Worm (Caenorhabditis elegans) whole organism, L3 larva: ENCODE measurements around the gene set-5.

Experiments used
- R02D3.7 ChIP-seq: fragments of 150-350 bp; optimal IDR thresholded peaks from 2 replicates; lab custom pipeline; 2014; ENCODE audit warnings: missing biosample characterization, missing genetic modification characterization
- ZK546.5 ChIP-seq: sonication (generic microtip); optimal IDR thresholded peaks from 2 replicates; lab custom pipeline; 2017; ENCODE audit warnings: missing biosample characterization, missing genetic modification characterization
- aly-2 ChIP-seq: fragments of 150-350 bp; optimal IDR thresholded peaks from 2 replicates; lab custom pipeline; 2014; ENCODE audit warnings: missing biosample characterization, missing genetic modification characterization
- ama-1 ChIP-seq: fragments of 150-350 bp; optimal IDR thresholded peaks from 2 replicates; lab custom pipeline; 2018
- ceh-28 ChIP-seq: fragments of 150-350 bp; optimal IDR thresholded peaks from 2 replicates; lab custom pipeline; 2014; ENCODE audit warnings: missing biosample characterization, missing genetic modification reagents, missing genetic modification characterization
- ceh-82 ChIP-seq: fragments of 150-350 bp; optimal IDR thresholded peaks from 2 replicates; lab custom pipeline; 2014; ENCODE audit warnings: missing biosample characterization, missing genetic modification characterization
- ceh-9 ChIP-seq: sonication (generic microtip); optimal IDR thresholded peaks from 2 replicates; lab custom pipeline; 2018; ENCODE audit warnings: missing biosample characterization, missing genetic modification characterization
- daf-12 ChIP-seq: fragments of 150-350 bp; optimal IDR thresholded peaks from 2 replicates; lab custom pipeline; 2014; ENCODE audit warnings: missing biosample characterization, missing genetic modification reagents, missing genetic modification characterization
- egl-27 ChIP-seq: sonication (generic microtip); optimal IDR thresholded peaks from 4 replicates; lab custom pipeline; 2017; ENCODE audit warnings: missing biosample characterization, missing genetic modification reagents, missing genetic modification characterization
- egl-5 ChIP-seq: fragments of 150-350 bp; optimal IDR thresholded peaks from 2 replicates; lab custom pipeline; 2017; ENCODE audit warnings: missing biosample characterization, missing genetic modification reagents, missing genetic modification characterization, inconsistent platforms
- elt-1 ChIP-seq: fragments of 150-350 bp; optimal IDR thresholded peaks from 2 replicates; lab custom pipeline; 2014; ENCODE audit warnings: missing biosample characterization, missing genetic modification characterization
- elt-2 ChIP-seq: sonication (generic microtip); optimal IDR thresholded peaks from 2 replicates; lab custom pipeline; 2016; ENCODE audit warnings: missing genetic modification reagents, mild to moderate bottlenecking, missing genetic modification characterization, missing compliant biosample characterization
- elt-3 ChIP-seq, 3 experiments: fragments of 150-350 bp in 1 of 3; sonication (generic microtip) in 2 of 3; optimal IDR thresholded peaks; 2 replicates in 2 of 3; 4 replicates in 1 of 3; lab custom pipeline; 2014 to 2017; ENCODE audit warnings: missing biosample characterization in 3 of 3, missing genetic modification characterization in 3 of 3
- eor-1 ChIP-seq, 2 experiments: fragments of 150-350 bp; optimal IDR thresholded peaks; 2 replicates each; lab custom pipeline; 2014 to 2018; ENCODE audit warnings: missing biosample characterization in 2 of 2, missing genetic modification characterization in 2 of 2
- fkh-10 ChIP-seq: sonication (generic microtip); optimal IDR thresholded peaks from 2 replicates; lab custom pipeline; 2017; ENCODE audit warnings: missing biosample characterization, missing genetic modification reagents, missing genetic modification characterization
- fkh-2 ChIP-seq: fragments of 150-350 bp; optimal IDR thresholded peaks from 2 replicates; lab custom pipeline; 2014; ENCODE audit warnings: missing biosample characterization, missing genetic modification reagents, missing genetic modification characterization
- fos-1 ChIP-seq: fragments of 150-350 bp; optimal IDR thresholded peaks from 2 replicates; lab custom pipeline; 2014; ENCODE audit warnings: missing biosample characterization, missing genetic modification characterization
- hmg-11 ChIP-seq: sonication (generic microtip); optimal IDR thresholded peaks from 2 replicates; lab custom pipeline; 2016; ENCODE audit warnings: missing genetic modification characterization, missing compliant biosample characterization
- jun-1 ChIP-seq: fragments of 150-350 bp; optimal IDR thresholded peaks from 2 replicates; lab custom pipeline; 2014; ENCODE audit warnings: missing biosample characterization, missing genetic modification reagents, missing genetic modification characterization
- lin-15B ChIP-seq: fragments of 150-350 bp; optimal IDR thresholded peaks from 2 replicates; lab custom pipeline; 2014; ENCODE audit warnings: missing biosample characterization, missing genetic modification characterization
- lin-39 ChIP-seq: fragments of 150-350 bp; optimal IDR thresholded peaks from 2 replicates; lab custom pipeline; 2018; ENCODE audit warnings: missing biosample characterization, missing genetic modification reagents, missing genetic modification characterization
- lsy-12 ChIP-seq: sonication (generic microtip); optimal IDR thresholded peaks from 2 replicates; lab custom pipeline; 2016; ENCODE audit warnings: mild to moderate bottlenecking, missing genetic modification characterization, missing compliant biosample characterization
- mdl-1 ChIP-seq: fragments of 150-350 bp; optimal IDR thresholded peaks from 2 replicates; lab custom pipeline; 2014; ENCODE audit warnings: missing biosample characterization, missing genetic modification characterization
- mml-1 ChIP-seq: fragments of 150-350 bp; sonication (generic microtip); optimal IDR thresholded peaks from 3 replicates; lab custom pipeline; 2014; ENCODE audit warnings: missing biosample characterization, missing genetic modification characterization
- nfya-1 ChIP-seq: sonication (generic microtip); optimal IDR thresholded peaks from 2 replicates; lab custom pipeline; 2017; ENCODE audit warnings: missing genetic modification characterization, mild to moderate bottlenecking, missing compliant biosample characterization, antibody characterized with exemption, moderate library complexity; ENCODE audit not compliant: insufficient read depth
- nhr-11 ChIP-seq: fragments of 150-350 bp; optimal IDR thresholded peaks from 2 replicates; lab custom pipeline; 2014; ENCODE audit warnings: missing biosample characterization, missing genetic modification characterization
- nhr-12 ChIP-seq: fragments of 150-350 bp; optimal IDR thresholded peaks from 2 replicates; lab custom pipeline; 2014; ENCODE audit warnings: missing biosample characterization, missing genetic modification characterization
- nhr-23 ChIP-seq: fragments of 150-350 bp; optimal IDR thresholded peaks from 2 replicates; lab custom pipeline; 2014; ENCODE audit warnings: missing biosample characterization, missing genetic modification reagents, missing genetic modification characterization
- nhr-237 ChIP-seq: fragments of 150-350 bp; optimal IDR thresholded peaks from 2 replicates; lab custom pipeline; 2014; ENCODE audit warnings: missing biosample characterization, missing genetic modification characterization
- nhr-25 ChIP-seq: sonication (generic microtip); optimal IDR thresholded peaks from 2 replicates; lab custom pipeline; 2017; ENCODE audit warnings: missing biosample characterization, missing genetic modification characterization
- nhr-28 ChIP-seq: fragments of 150-350 bp; optimal IDR thresholded peaks from 2 replicates; lab custom pipeline; 2014; ENCODE audit warnings: missing biosample characterization, missing genetic modification characterization
- nhr-43 ChIP-seq: sonication (generic microtip); optimal IDR thresholded peaks from 2 replicates; lab custom pipeline; 2016; ENCODE audit warnings: mild to moderate bottlenecking, missing genetic modification characterization, missing compliant biosample characterization; ENCODE audit not compliant: poor library complexity, severe bottlenecking
- nhr-67 ChIP-seq: fragments of 150-350 bp; optimal IDR thresholded peaks from 2 replicates; lab custom pipeline; 2014; ENCODE audit warnings: missing biosample characterization, missing genetic modification characterization
- nhr-76 ChIP-seq: fragments of 150-350 bp; sonication (generic microtip); optimal IDR thresholded peaks from 5 replicates; lab custom pipeline; 2014; ENCODE audit warnings: missing biosample characterization, missing genetic modification characterization
- nhr-77 ChIP-seq: fragments of 150-350 bp; optimal IDR thresholded peaks from 2 replicates; lab custom pipeline; 2014; ENCODE audit warnings: missing biosample characterization, missing genetic modification characterization
- pha-4 ChIP-seq: fragments of 150-350 bp; optimal IDR thresholded peaks from 2 replicates; lab custom pipeline; 2014; ENCODE audit warnings: missing biosample characterization, missing genetic modification reagents, missing genetic modification characterization
- pqm-1 ChIP-seq: fragments of 150-350 bp; optimal IDR thresholded peaks from 2 replicates; lab custom pipeline; 2017; ENCODE audit warnings: missing biosample characterization, missing genetic modification characterization, inconsistent platforms
- sea-2 ChIP-seq: fragments of 150-350 bp; sonication (generic microtip); optimal IDR thresholded peaks from 4 replicates; lab custom pipeline; 2014; ENCODE audit warnings: missing biosample characterization, missing genetic modification reagents, missing genetic modification characterization
- skn-1 ChIP-seq: fragments of 150-350 bp; optimal IDR thresholded peaks from 2 replicates; lab custom pipeline; 2014; ENCODE audit warnings: missing biosample characterization, missing genetic modification characterization
- snpc-4 ChIP-seq: fragments of 150-350 bp; optimal IDR thresholded peaks from 2 replicates; lab custom pipeline; 2014; ENCODE audit warnings: missing biosample characterization, missing genetic modification characterization
- tbx-2 ChIP-seq: sonication (generic microtip); optimal IDR thresholded peaks from 2 replicates; lab custom pipeline; 2016; ENCODE audit warnings: mild to moderate bottlenecking, missing genetic modification characterization, missing compliant biosample characterization
- unc-39 ChIP-seq: sonication (generic microtip); optimal IDR thresholded peaks from 4 replicates; lab custom pipeline; 2017; ENCODE audit warnings: missing biosample characterization, missing genetic modification characterization
- unc-62 ChIP-seq: fragments of 150-350 bp; sonication (generic microtip); optimal IDR thresholded peaks from 4 replicates; lab custom pipeline; 2014; ENCODE audit warnings: missing biosample characterization, missing genetic modification reagents, missing genetic modification characterization
- zag-1 ChIP-seq: fragments of 150-350 bp; optimal IDR thresholded peaks from 2 replicates; lab custom pipeline; 2014; ENCODE audit warnings: missing biosample characterization, missing genetic modification characterization
- ztf-11 ChIP-seq: fragments of 150-350 bp; optimal IDR thresholded peaks from 2 replicates; lab custom pipeline; 2014; ENCODE audit warnings: missing biosample characterization, missing genetic modification characterization
- ztf-4 ChIP-seq: fragments of 150-350 bp; optimal IDR thresholded peaks from 2 replicates; lab custom pipeline; 2014; ENCODE audit warnings: missing biosample characterization, missing genetic modification characterization

The set-5 gene

ce11 chrV:14684359-14685312 is 14.1 kb upstream of the set-5 start, which contains the start of gene hsp-90:
Gene hsp-90 (plus strand): TSS chrV:14684918.
- no peak for TF ChIP-seq tbx-2 (tag; lab: Kevin White, UChicago)
- TF ChIP-seq skn-1 (tag; lab: Kevin White, UChicago), result no peak
- TF ChIP-seq elt-2, result peak; percentile 6
- TF ChIP-seq nhr-23 (tag; lab: Kevin White, UChicago), result peak; percentile 9
- TF ChIP-seq nhr-67 (tag; lab: Kevin White, UChicago), result no peak
- TF ChIP-seq ceh-82 (tag; lab: Kevin White, UChicago), result no peak
- no peak for TF ChIP-seq R02D3.7 (tag; lab: Kevin White, UChicago)
- TF ChIP-seq nhr-237 (tag; lab: Kevin White, UChicago), result no peak
- TF ChIP-seq zag-1 (tag; lab: Kevin White, UChicago), result no peak
- no peak for TF ChIP-seq ZK546.5 (tag; lab: Kevin White, UChicago)
- no peak for TF ChIP-seq nhr-76 (tag; lab: Kevin White, UChicago)
- TF ChIP-seq nhr-25 (tag; lab: Kevin White, UChicago), result peak; percentile 23
- TF ChIP-seq sea-2, result no peak
- TF ChIP-seq ama-1 (lab: Kevin White, UChicago), result peak; percentile 47
- no peak for TF ChIP-seq ztf-4 (tag; lab: Kevin White, UChicago)

ce11 chrV:14685435-14686058 is 13.2 kb upstream of the set-5 start, which contains the start of gene C47E8.4:
Gene C47E8.4 (minus strand): TSS chrV:14685485.
- TF ChIP-seq ceh-82 (tag; lab: Kevin White, UChicago) (peak; percentile 72), elt-3 (tag; optimal IDR thresholded peaks at IDR 0.05; lab: Kevin White, UChicago) (peak in 1 of 3 experiments; percentile 52), aly-2 (no peak), skn-1 (tag; lab: Kevin White, UChicago) (peak; percentile 84), R02D3.7 (tag; lab: Kevin White, UChicago) (peak; percentile 89), tbx-2 (tag; lab: Kevin White, UChicago) (peak; percentile 95), nhr-25 (tag; lab: Kevin White, UChicago) (peak; percentile 98), eor-1 (tag; optimal IDR thresholded peaks at IDR 0.05; lab: Kevin White, UChicago) (peak in 1 of 2 experiments; percentile 82), ztf-11 (tag; lab: Kevin White, UChicago) (no peak), daf-12 (tag; lab: Kevin White, UChicago) (peak; percentile 57), sea-2 (no peak), lsy-12 (tag; lab: Kevin White, UChicago) (peak; percentile 99), ztf-4 (tag; lab: Kevin White, UChicago) (peak; percentile 93), lin-39 (tag; lab: Kevin White, UChicago) (peak; percentile 93), nhr-77 (tag; lab: Kevin White, UChicago) (peak; percentile 89), nhr-76 (tag; lab: Kevin White, UChicago) (peak; percentile 66), elt-2 (peak; percentile 79), hmg-11 (peak; percentile 83), fos-1 (peak; percentile 67), mdl-1 (tag; lab: Kevin White, UChicago) (no peak), zag-1 (tag; lab: Kevin White, UChicago) (peak; percentile 66), fkh-10 (peak; percentile 98), nhr-28 (tag; lab: Kevin White, UChicago) (peak; percentile 61), nhr-43 (tag; lab: Kevin White, UChicago) (peak; percentile 98), nhr-11 (tag; lab: Kevin White, UChicago) (peak; percentile 93), unc-62 (GFP tag; lab: Kevin White, UChicago) (peak; percentile 87), ama-1 (lab: Kevin White, UChicago) (peak; percentile 91), nhr-67 (tag; lab: Kevin White, UChicago) (peak; percentile 19), jun-1 (tag; lab: Kevin White, UChicago) (peak; percentile 98), egl-5 (tag; lab: Kevin White, UChicago) (peak; percentile 94), mml-1 (tag; lab: Kevin White, UChicago) (no peak), ceh-9 (no peak), nhr-23 (tag; lab: Kevin White, UChicago) (peak; percentile 98), nhr-237 (tag; lab: Kevin White, UChicago) (peak; percentile 30), pha-4 (peak; percentile 98), egl-27 (tag; lab: Kevin White, UChicago) (peak; percentile 84), lin-15B (tag; lab: Kevin White, UChicago) (peak; percentile 100), elt-1 (tag; lab: Kevin White, UChicago) (peak; percentile 80), fkh-2 (tag; lab: Kevin White, UChicago) (no peak), unc-39 (no peak), snpc-4 (peak; percentile 90), nfya-1 (tag; lab: Kevin White, UChicago) (peak; percentile 100), ZK546.5 (tag; lab: Kevin White, UChicago) (peak; percentile 39), ceh-28 (tag; lab: Kevin White, UChicago) (peak; percentile 93), nhr-12 (tag; lab: Kevin White, UChicago) (no peak), pqm-1 (tag; lab: Kevin White, UChicago) (peak; percentile 86)
